Fruit fly (Drosophila melanogaster) Kc167 (cell line): ENCODE measurements around the gene CG3984.

Source experiments
- Myc ChIP-seq: fragments of >200 bp; optimal IDR thresholded peaks from 2 replicates; lab custom pipeline; 2017; ENCODE audit warnings: missing external identifiers
- Sin3A ChIP-seq: fragments of >200 bp; optimal IDR thresholded peaks from 2 replicates; lab custom pipeline; 2018; ENCODE audit warnings: missing external identifiers
- h ChIP-seq: fragments of >200 bp; optimal IDR thresholded peaks from 3 replicates; lab custom pipeline; 2018; ENCODE audit warnings: missing external identifiers
- insv ChIP-seq: fragments of >200 bp; optimal IDR thresholded peaks from 3 replicates; lab custom pipeline; 2018; ENCODE audit warnings: missing external identifiers
- psq ChIP-seq: fragments of >200 bp; optimal IDR thresholded peaks from 2 replicates; lab custom pipeline; 2017; ENCODE audit warnings: missing external identifiers
- ttk ChIP-seq: sonication (Bioruptor generic); optimal IDR thresholded peaks from 2 replicates; lab custom pipeline; 2017; ENCODE audit warnings: missing external identifiers

DNA sequence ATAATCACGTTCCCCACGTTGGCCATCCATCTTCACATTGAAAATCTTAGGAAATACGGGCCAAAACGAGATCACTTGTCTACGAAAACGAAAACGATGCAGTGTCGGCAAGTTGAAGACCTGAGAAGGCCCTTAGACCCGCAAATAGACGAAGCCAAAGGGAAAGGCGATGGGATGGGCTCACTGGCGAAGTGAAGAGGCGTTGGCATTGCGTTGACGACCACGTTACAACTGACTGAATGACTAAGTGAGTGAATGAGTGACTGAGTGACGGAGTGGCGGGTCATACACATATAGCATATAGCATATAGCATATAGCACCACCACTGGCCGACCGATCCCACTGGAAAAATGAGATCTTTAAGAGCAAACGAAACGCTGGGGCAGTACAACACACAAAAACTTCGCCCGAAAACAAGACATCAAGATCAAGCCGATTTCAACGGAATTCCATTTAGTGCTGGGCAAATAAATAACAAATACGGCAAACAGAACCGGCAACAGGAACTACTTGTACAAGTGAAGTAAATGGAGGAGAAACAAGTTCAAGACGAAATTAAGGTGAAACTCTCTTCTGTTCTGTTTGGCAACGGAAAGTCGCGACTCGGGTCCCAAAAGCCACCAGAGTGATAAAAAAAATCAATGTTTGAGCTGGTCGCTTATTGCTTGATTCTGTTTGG is 13.8 kb upstream of the CG3984 start:
- TF ChIP-seq h (no peak), ttk (lab: Kevin White, UChicago) (no peak), psq (no peak), Myc (no peak), Sin3A (lab: Kevin White, UChicago) (no peak), insv (lab: Kevin White, UChicago) (no peak)
